Fruit fly (Drosophila melanogaster): ENCODE results near the gene Lkb1.

Lkb1 gene

dm6 chr3R:13660924-13661659 lies 15.3 kb upstream of the Lkb1 start, which contains the start of gene B52 (continued):
- TF ChIP-seq kni (GFP tag; optimal IDR thresholded peaks at IDR 0.05) (peak; percentile 86), odd (GFP tag; optimal IDR thresholded peaks at IDR 0.05) (peak; percentile 67), CG10209 (GFP tag; optimal IDR thresholded peaks at IDR 0.05) (peak; percentile 65), ham (GFP tag; IDR thresholded peaks at IDR 0.05) (peak; percentile 54; the same call in 1 of the 2 replicates), Kr (GFP tag; optimal IDR thresholded peaks at IDR 0.05) (peak; percentile 45), Hmr (GFP tag; optimal IDR thresholded peaks at IDR 0.05) (peak; percentile 77), maf-S (GFP tag; optimal IDR thresholded peaks at IDR 0.05) (peak; percentile 42), gsb-n (tag; optimal IDR thresholded peaks at IDR 0.05) (peak; percentile 61), CG12942 (GFP tag; optimal IDR thresholded peaks at IDR 0.05) (no peak), CG34422 (GFP tag; IDR thresholded peaks at IDR 0.05) (peak; percentile 91; the same call in 1 of the 3 replicates), CG10366 (GFP tag; IDR thresholded peaks at IDR 0.05) (peak; percentile 36), CG11085 (GFP tag; IDR thresholded peaks at IDR 0.05) (peak; percentile 57; the same call in 1 of the 2 replicates), dmrt11E (tag; optimal IDR thresholded peaks at IDR 0.05) (peak; percentile 51), Gsc (GFP tag; IDR thresholded peaks at IDR 0.05) (no peak; the same call in 1 of the 2 replicates), CHES-1-like (GFP tag; optimal IDR thresholded peaks at IDR 0.05) (peak; percentile 49), CG6683 (GFP tag; optimal IDR thresholded peaks at IDR 0.05) (peak; percentile 8), chn (GFP tag; optimal IDR thresholded peaks at IDR 0.05) (peak; percentile 39), CG12744 (GFP tag; optimal IDR thresholded peaks at IDR 0.05) (peak; percentile 28), stwl (tag; optimal IDR thresholded peaks at IDR 0.05) (no peak), jing (GFP tag; optimal IDR thresholded peaks at IDR 0.05) (peak; percentile 17), CG4360 (GFP tag; IDR thresholded peaks at IDR 0.05) (no peak), Rx (GFP tag; IDR thresholded peaks at IDR 0.05) (peak; percentile 49; the same call in 1 of the 2 replicates), croc (GFP tag; conservative IDR thresholded peaks at IDR 0.05) (no peak; the same call in 2 of the 3 replicates), CoRest (tag; optimal IDR thresholded peaks at IDR 0.05) (peak; percentile 50), z (GFP tag; IDR thresholded peaks at IDR 0.05) (no peak), CG10543 (GFP tag; optimal IDR thresholded peaks at IDR 0.05) (peak; percentile 68), chif (GFP tag; optimal IDR thresholded peaks at IDR 0.05) (no peak), hth (optimal IDR thresholded peaks at IDR 0.05) (no peak), CG12769 (tag; optimal IDR thresholded peaks at IDR 0.05) (peak; percentile 73), CG17361 (GFP tag; IDR thresholded peaks at IDR 0.05) (peak; percentile 78), CG13775 (GFP tag; optimal IDR thresholded peaks at IDR 0.05) (peak; percentile 66), CG7556 (GFP tag; optimal IDR thresholded peaks at IDR 0.05) (no peak), CG9437 (GFP tag; optimal IDR thresholded peaks at IDR 0.05) (peak; percentile 50), CG13424 (tag; optimal IDR thresholded peaks at IDR 0.05) (peak; percentile 17), twi (tag; optimal IDR thresholded peaks at IDR 0.05) (no peak), HLHmδ (GFP tag; optimal IDR thresholded peaks at IDR 0.05) (peak; percentile 90), CG10959 (GFP tag; IDR thresholded peaks at IDR 0.05) (peak; percentile 29; the same call in 1 of the 2 replicates), yki (optimal IDR thresholded peaks at IDR 0.05) (no peak), Nf-YC (tag; optimal IDR thresholded peaks at IDR 0.05) (no peak), sob (GFP tag; IDR thresholded peaks at IDR 0.05) (peak; percentile 57; the same call in 1 of the 2 replicates), CG12391 (tag; optimal IDR thresholded peaks at IDR 0.05) (peak; percentile 57), CG4707 (GFP tag; optimal IDR thresholded peaks at IDR 0.05) (peak; percentile 82), CG7745 (tag; optimal IDR thresholded peaks at IDR 0.05) (no peak), ken (GFP tag; IDR thresholded peaks at IDR 0.05) (peak; percentile 59; the same call in 2 of the 3 replicates), hkb (optimal IDR thresholded peaks at IDR 0.05) (no peak), hkb (GFP tag; IDR thresholded peaks at IDR 0.05) (peak; percentile 58), Bdp1 (GFP tag; optimal IDR thresholded peaks at IDR 0.05) (peak; percentile 45), bbx (GFP tag; IDR thresholded peaks at IDR 0.05; ENCODE audit: partially characterized antibody) (peak; percentile 63; the same call in 1 of the 2 replicates), aop (GFP tag; IDR thresholded peaks at IDR 0.05) (no peak), her (GFP tag; optimal IDR thresholded peaks at IDR 0.05) (peak; percentile 71)

Data from whole organism, embryonic.